Worm (Caenorhabditis elegans) whole organism, mixed stage, embryonic: ENCODE measurements around the gene gtf-2E2.

Source experiments
- nhr-76 ChIP-seq: sonication (generic microtip); optimal IDR thresholded peaks from 2 replicates; lab custom pipeline; 2017; ENCODE audit warnings: missing biosample characterization, missing genetic modification characterization
- pha-4 ChIP-seq: fragments of 150-350 bp; optimal IDR thresholded peaks from 2 replicates; lab custom pipeline; 2018; ENCODE audit warnings: missing biosample characterization, missing genetic modification reagents, missing genetic modification characterization
- ztf-11 ChIP-seq: fragments of 150-350 bp; optimal IDR thresholded peaks from 2 replicates; lab custom pipeline; 2014; ENCODE audit warnings: missing biosample characterization, missing genetic modification characterization

DNA sequence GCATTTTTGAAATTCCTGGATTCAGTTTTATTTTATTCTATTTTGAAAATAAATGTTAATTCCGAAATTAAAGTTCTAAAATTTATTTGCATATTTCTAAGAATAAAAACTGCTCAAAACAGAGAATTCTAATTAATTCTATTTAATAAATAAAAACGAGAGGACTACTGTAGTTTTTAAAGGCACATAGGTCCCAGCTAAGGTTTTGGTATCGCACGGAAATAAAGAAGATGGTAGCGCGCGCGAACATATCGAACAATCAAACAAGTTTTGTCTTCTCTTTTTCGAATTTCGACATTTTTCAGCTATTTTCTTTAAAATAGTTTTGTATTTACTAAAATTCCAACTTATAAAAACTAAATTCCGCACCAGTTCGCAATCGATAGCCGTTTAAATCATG lies 35.6 kb upstream of the gtf-2E2 start:
- no peak for TF ChIP-seq ztf-11 (tag; lab: Kevin White, UChicago)
- no peak for TF ChIP-seq nhr-76
- no peak for TF ChIP-seq pha-4 (tag; lab: Kevin White, UChicago)
